Fruit fly (Drosophila melanogaster) whole organism, embryonic: ENCODE data around the gene CG4364.
A peak's percentile ranks its signal among the peaks of the same experiment; 100 is the strongest.

Experiments
- ATbp ChIP-seq: fragments of 200-800 bp; sonication (Bioruptor generic); optimal IDR thresholded peaks from 2 replicates; lab custom pipeline; 2017; ENCODE audit warnings: missing biosample characterization, mild to moderate bottlenecking, missing genetic modification characterization, missing genetic modification reagents
- Bdp1 ChIP-seq: fragments of 200-800 bp; sonication (Bioruptor generic); optimal IDR thresholded peaks from 3 replicates; lab custom pipeline; 2016; ENCODE audit warnings: missing biosample characterization, missing genetic modification characterization
- CG1024 ChIP-seq: fragments of 200-800 bp; sonication (Bioruptor generic); IDR thresholded peaks from 2 replicates; pipeline ENCODE4 v1.3.6; 2022; ENCODE audit warnings: missing biosample characterization, missing genetic modification characterization
- CG11093 ChIP-seq: fragments of 200-800 bp; sonication (Bioruptor generic); IDR thresholded peaks from 3 replicates; pipeline ENCODE4 v1.3.6; 2022; ENCODE audit warnings: missing biosample characterization, missing genetic modification characterization
- CG15011 ChIP-seq: fragments of 200-800 bp; sonication (Bioruptor generic); optimal IDR thresholded peaks from 3 replicates; lab custom pipeline; 2018; ENCODE audit warnings: missing biosample characterization, mild to moderate bottlenecking, missing genetic modification characterization
- CG15269 ChIP-seq: fragments of 200-800 bp; sonication (Bioruptor generic); optimal IDR thresholded peaks from 2 replicates; lab custom pipeline; 2018; ENCODE audit warnings: missing biosample characterization, mild to moderate bottlenecking, missing genetic modification characterization, moderate library complexity
- CG15514 ChIP-seq: fragments of 200-800 bp; sonication (Bioruptor generic); optimal IDR thresholded peaks from 3 replicates; lab custom pipeline; 2017; ENCODE audit warnings: missing biosample characterization, missing genetic modification characterization, mild to moderate bottlenecking, moderate library complexity, missing genetic modification reagents
- CG17612 ChIP-seq: fragments of 200-800 bp; sonication (Bioruptor generic); IDR thresholded peaks from 2 replicates; pipeline ENCODE4 v1.3.6; 2022; ENCODE audit warnings: missing biosample characterization, missing genetic modification characterization
- CG31224 ChIP-seq: fragments of 200-800 bp; sonication (Bioruptor generic); IDR thresholded peaks from 2 replicates; pipeline ENCODE4 v1.3.6; 2022; ENCODE audit warnings: missing biosample characterization, missing genetic modification characterization
- CG34224 ChIP-seq: fragments of 200-800 bp; sonication (Bioruptor generic); IDR thresholded peaks from 3 replicates; pipeline ENCODE4 v1.3.6; 2022; ENCODE audit warnings: missing biosample characterization, missing genetic modification characterization; ENCODE audit not compliant: partially characterized antibody
- CG3726 ChIP-seq: fragments of 200-800 bp; sonication (Bioruptor generic); IDR thresholded peaks from 3 replicates; pipeline ENCODE4, ENCODE4 v1.3.6; 2022; ENCODE audit warnings: missing biosample characterization, missing genetic modification characterization
- CG43689 ChIP-seq: fragments of 200-800 bp; sonication (Bioruptor generic); IDR thresholded peaks from 2 replicates; pipeline ENCODE4 v1.3.6; 2022; ENCODE audit warnings: missing biosample characterization, missing genetic modification characterization
- CG4820 ChIP-seq: fragments of 200-800 bp; sonication (Bioruptor generic); optimal IDR thresholded peaks from 3 replicates; lab custom pipeline; 2016; ENCODE audit warnings: missing biosample characterization, missing genetic modification characterization
- CG5245 ChIP-seq: fragments of 200-800 bp; sonication (Bioruptor generic); optimal IDR thresholded peaks from 3 replicates; lab custom pipeline; 2016; ENCODE audit warnings: missing biosample characterization, missing genetic modification characterization
- CG7745 ChIP-seq: fragments of 200-800 bp; sonication (Bioruptor generic); optimal IDR thresholded peaks from 2 replicates; lab custom pipeline; 2018; ENCODE audit warnings: missing biosample characterization, mild to moderate bottlenecking, missing genetic modification characterization, moderate library complexity
- CG8290 ChIP-seq, 3 experiments: fragments of 200-800 bp; sonication (Bioruptor generic); optimal IDR thresholded peaks; 2 replicates each; lab custom pipeline; 2016 to 2019; ENCODE audit warnings: missing biosample characterization in 3 of 3, missing genetic modification characterization in 3 of 3, mild to moderate bottlenecking in 2 of 3, moderate library complexity in 1 of 3
- CTCF ChIP-seq: fragments of 200-800 bp; sonication (Bioruptor generic); optimal IDR thresholded peaks from 2 replicates; lab custom pipeline; 2017; ENCODE audit warnings: missing biosample characterization, mild to moderate bottlenecking, missing genetic modification characterization, moderate library complexity
- Chrac-16 ChIP-seq: fragments of 200-800 bp; sonication (Bioruptor generic); optimal IDR thresholded peaks from 3 replicates; lab custom pipeline; 2016; ENCODE audit warnings: missing biosample characterization, missing genetic modification characterization
- CkIIα-i1 ChIP-seq: fragments of 200-800 bp; sonication (Bioruptor generic); IDR thresholded peaks from 2 replicates; pipeline ENCODE4 v1.3.6; 2022; ENCODE audit warnings: missing biosample characterization, missing genetic modification characterization
- CoRest ChIP-seq: fragments of 200-800 bp; sonication (Bioruptor generic); optimal IDR thresholded peaks from 3 replicates; lab custom pipeline; 2018; ENCODE audit warnings: missing biosample characterization, mild to moderate bottlenecking, missing genetic modification characterization, moderate library complexity
- Doc2 ChIP-seq: fragments of 200-800 bp; sonication (Bioruptor generic); IDR thresholded peaks from 2 replicates; pipeline ENCODE4 v1.3.6; 2022; ENCODE audit warnings: missing biosample characterization, missing genetic modification characterization
- Drgx ChIP-seq: fragments of 200-800 bp; sonication (Bioruptor generic); IDR thresholded peaks from 2 replicates; pipeline ENCODE4 v1.3.6; 2022; ENCODE audit warnings: missing biosample characterization, missing genetic modification characterization
- Eip74EF ChIP-seq, 2 experiments: fragments of 200-800 bp in 1 of 2; fragments of >200 bp in 1 of 2; sonication (Bioruptor generic) in 1 of 2; optimal IDR thresholded peaks; 2 replicates each; lab custom pipeline; 2017 to 2019; ENCODE audit warnings: missing biosample characterization in 2 of 2, missing genetic modification characterization in 2 of 2, mild to moderate bottlenecking in 1 of 2, moderate library complexity in 1 of 2
- Ets65A ChIP-seq: fragments of 200-800 bp; sonication (Bioruptor generic); peaks from one replicate; lab custom pipeline; 2016; ENCODE audit warnings: missing biosample characterization, missing genetic modification characterization
- Fer2 ChIP-seq: fragments of 200-800 bp; sonication (Bioruptor generic); optimal IDR thresholded peaks from 2 replicates; lab custom pipeline; 2018; ENCODE audit warnings: missing biosample characterization, mild to moderate bottlenecking, missing genetic modification characterization, moderate library complexity
- Hsf ChIP-seq: fragments of 200-800 bp; sonication (Bioruptor generic); optimal IDR thresholded peaks from 3 replicates; lab custom pipeline; 2016; ENCODE audit warnings: missing biosample characterization, missing genetic modification characterization
- Jarid2 ChIP-seq: fragments of 200-800 bp; sonication (Bioruptor generic); optimal IDR thresholded peaks from 3 replicates; lab custom pipeline; 2017; ENCODE audit warnings: mild to moderate bottlenecking, missing biosample characterization, missing genetic modification reagents, missing genetic modification characterization
- Mrtf ChIP-seq: fragments of 200-800 bp; sonication (Bioruptor generic); IDR thresholded peaks from 3 replicates; pipeline ENCODE4 v1.3.6; 2022; ENCODE audit warnings: missing biosample characterization, missing genetic modification characterization
- NFAT ChIP-seq: fragments of 200-800 bp; sonication (Bioruptor generic); IDR thresholded peaks from 2 replicates; pipeline ENCODE4 v1.3.6; 2022; ENCODE audit warnings: missing biosample characterization, missing genetic modification characterization
- PHDP ChIP-seq: fragments of 200-800 bp; sonication (Bioruptor generic); optimal IDR thresholded peaks from 3 replicates; lab custom pipeline; 2018; ENCODE audit warnings: missing biosample characterization, mild to moderate bottlenecking, missing genetic modification characterization, moderate library complexity
- Rx ChIP-seq: fragments of 200-800 bp; sonication (Bioruptor generic); IDR thresholded peaks from 2 replicates; pipeline ENCODE4 v1.3.6; 2022; ENCODE audit warnings: missing biosample characterization, missing genetic modification characterization
- Scr ChIP-seq: fragments of 200-800 bp; sonication (Bioruptor generic); IDR thresholded peaks from 2 replicates; pipeline ENCODE4 v1.3.6; 2022; ENCODE audit warnings: missing biosample characterization, missing genetic modification characterization; ENCODE audit not compliant: partially characterized antibody
- Side ChIP-seq: fragments of 200-800 bp; sonication (Bioruptor generic); optimal IDR thresholded peaks from 2 replicates; lab custom pipeline; 2016; ENCODE audit warnings: missing biosample characterization, missing genetic modification characterization
- Sry-β ChIP-seq: fragments of 200-800 bp; sonication (Bioruptor generic); optimal IDR thresholded peaks from 2 replicates; lab custom pipeline; 2018; ENCODE audit warnings: missing biosample characterization, mild to moderate bottlenecking, missing genetic modification characterization, moderate library complexity
- ap ChIP-seq: fragments of 200-800 bp; sonication (Bioruptor generic); IDR thresholded peaks from 2 replicates; pipeline ENCODE4 v1.3.6; 2022; ENCODE audit warnings: missing biosample characterization, missing genetic modification characterization
- bab2 ChIP-seq: fragments of 200-800 bp; sonication (Bioruptor generic); optimal IDR thresholded peaks from 2 replicates; lab custom pipeline; 2016; ENCODE audit warnings: missing biosample characterization, missing genetic modification characterization
- bbx ChIP-seq: fragments of 200-800 bp; sonication (Bioruptor generic); IDR thresholded peaks from 2 replicates; pipeline ENCODE4 v1.3.6; 2022; ENCODE audit warnings: missing biosample characterization, missing genetic modification characterization; ENCODE audit not compliant: partially characterized antibody
- bigmax ChIP-seq: fragments of 200-800 bp; sonication (Bioruptor generic); optimal IDR thresholded peaks from 2 replicates; lab custom pipeline; 2018; ENCODE audit warnings: missing biosample characterization, mild to moderate bottlenecking, missing genetic modification characterization
- dmrt11E ChIP-seq: fragments of 200-800 bp; sonication (Bioruptor generic); optimal IDR thresholded peaks from 3 replicates; lab custom pipeline; 2018; ENCODE audit warnings: missing biosample characterization, mild to moderate bottlenecking, missing genetic modification characterization, moderate library complexity
- fd96Cb ChIP-seq: fragments of 200-800 bp; sonication (Bioruptor generic); optimal IDR thresholded peaks from 2 replicates; lab custom pipeline; 2018; ENCODE audit warnings: missing biosample characterization, mild to moderate bottlenecking, missing genetic modification characterization, moderate library complexity
- ham ChIP-seq: fragments of 200-800 bp; sonication (Bioruptor generic); IDR thresholded peaks from 2 replicates; pipeline ENCODE4 v1.3.6; 2022; ENCODE audit warnings: missing biosample characterization, missing genetic modification characterization
- kni ChIP-seq: fragments of 200-800 bp; sonication (Bioruptor generic); optimal IDR thresholded peaks from 3 replicates; lab custom pipeline; 2017; ENCODE audit warnings: mild to moderate bottlenecking, missing biosample characterization, missing genetic modification reagents, missing genetic modification characterization
- odd ChIP-seq: fragments of 200-800 bp; sonication (Bioruptor generic); optimal IDR thresholded peaks from 2 replicates; lab custom pipeline; 2017; ENCODE audit warnings: missing biosample characterization, mild to moderate bottlenecking, missing genetic modification characterization
- ro ChIP-seq: fragments of 200-800 bp; sonication (Bioruptor generic); IDR thresholded peaks from 2 replicates; pipeline ENCODE4 v1.3.6; 2022; ENCODE audit warnings: missing biosample characterization, missing genetic modification characterization
- salm ChIP-seq: fragments of 200-800 bp; sonication (Bioruptor generic); optimal IDR thresholded peaks from 2 replicates; lab custom pipeline; 2018; ENCODE audit warnings: missing biosample characterization, mild to moderate bottlenecking, missing genetic modification characterization
- scrt ChIP-seq: fragments of 200-800 bp; sonication (Bioruptor generic); optimal IDR thresholded peaks from 2 replicates; lab custom pipeline; 2018; ENCODE audit warnings: missing biosample characterization, mild to moderate bottlenecking, missing genetic modification characterization, moderate library complexity
- tgo ChIP-seq: fragments of 200-800 bp; sonication (Bioruptor generic); IDR thresholded peaks from 3 replicates; pipeline ENCODE4 v1.3.6; 2022; ENCODE audit warnings: missing biosample characterization, missing genetic modification characterization
- trem ChIP-seq: fragments of 200-800 bp; optimal IDR thresholded peaks from 3 replicates; lab custom pipeline; 2019; ENCODE audit warnings: missing biosample characterization, mild to moderate bottlenecking, missing genetic modification characterization, moderate library complexity
- twi ChIP-seq: fragments of 200-800 bp; optimal IDR thresholded peaks from 2 replicates; lab custom pipeline; 2019; ENCODE audit warnings: missing biosample characterization, mild to moderate bottlenecking, missing genetic modification characterization, moderate library complexity
- unc-4 ChIP-seq: fragments of 200-800 bp; sonication (Bioruptor generic); IDR thresholded peaks from 2 replicates; pipeline ENCODE4 v1.3.6; 2022; ENCODE audit warnings: missing biosample characterization, missing genetic modification characterization; ENCODE audit not compliant: partially characterized antibody
- usp ChIP-seq: fragments of >200 bp; optimal IDR thresholded peaks from 2 replicates; lab custom pipeline; 2017; ENCODE audit warnings: missing biosample characterization, missing genetic modification characterization

CG4364 gene

dm6 chr2L:9711107-9711585, at the start of gene CG4364 (continued):
- TF ChIP-seq Drgx (GFP tag; lab: Robert Waterston, UW) = no peak
- TF ChIP-seq Bdp1 = no peak
- TF ChIP-seq CG4820 = no peak
- TF ChIP-seq CG7745 (tag; lab: Kevin White, UChicago) = no peak
- TF ChIP-seq dmrt11E = no peak
- TF ChIP-seq bbx (GFP tag; lab: Robert Waterston, UW) = peak; percentile 80
- TF ChIP-seq Doc2 (GFP tag; lab: Robert Waterston, UW) = no peak
- TF ChIP-seq CG3726 (GFP tag; lab: Robert Waterston, UW) = no peak
- no peak for TF ChIP-seq bab2 (GFP tag; lab: Kevin White, UChicago)
- TF ChIP-seq CG31224 (GFP tag; lab: Robert Waterston, UW) = no peak
- no peak for TF ChIP-seq Fer2 (tag; lab: Kevin White, UChicago)
- TF ChIP-seq salm (tag; lab: Kevin White, UChicago) = no peak
- no peak for TF ChIP-seq CG1024
- TF ChIP-seq twi (tag; lab: Kevin White, UChicago) = no peak
- no peak for TF ChIP-seq Hsf (GFP tag; lab: Kevin White, UChicago)
- TF ChIP-seq CG8290 (GFP tag; optimal IDR thresholded peaks at IDR 0.05; lab: Kevin White, UChicago) = peak; percentile 86
- peak; percentile 65 to 71 for TF ChIP-seq CG8290 (tag; optimal IDR thresholded peaks at IDR 0.05; lab: Kevin White, UChicago)
- TF ChIP-seq Mrtf (GFP tag; lab: Robert Waterston, UW) = no peak
- no peak for TF ChIP-seq Chrac-16 (GFP tag; lab: Kevin White, UChicago)
- no peak for TF ChIP-seq CG11093
- TF ChIP-seq CG43689 (GFP tag; lab: Robert Waterston, UW) = no peak
- TF ChIP-seq CG17612 (GFP tag; lab: Robert Waterston, UW) = no peak
- TF ChIP-seq tgo = no peak
- TF ChIP-seq ap (GFP tag; lab: Robert Waterston, UW) = no peak
- no peak for TF ChIP-seq Side (GFP tag; lab: Kevin White, UChicago)
- no peak for TF ChIP-seq ATbp (GFP tag; lab: Kevin White, UChicago)
- TF ChIP-seq usp = no peak
- no peak for TF ChIP-seq Eip74EF (GFP tag; optimal IDR thresholded peaks at IDR 0.05; lab: Kevin White, UChicago)
- TF ChIP-seq CG15269 (tag; lab: Kevin White, UChicago) = no peak
- TF ChIP-seq Rx (GFP tag; lab: Robert Waterston, UW) = no peak
- no peak for TF ChIP-seq CG5245 (GFP tag; lab: Kevin White, UChicago)
- no peak for TF ChIP-seq ro (GFP tag; lab: Robert Waterston, UW)
- TF ChIP-seq CG15011 = no peak
- no peak for TF ChIP-seq PHDP
- no peak for TF ChIP-seq NFAT
- peak; percentile 84 for TF ChIP-seq unc-4 (GFP tag; lab: Robert Waterston, UW)
- TF ChIP-seq CG34224 (GFP tag; lab: Robert Waterston, UW) = peak; percentile 13; the same call in 1 of the 3 replicates
- no peak for TF ChIP-seq ham (GFP tag; lab: Robert Waterston, UW)
- no peak for TF ChIP-seq Sry-β (GFP tag; lab: Kevin White, UChicago)
- peak; percentile 12 for TF ChIP-seq CTCF (GFP tag; lab: Kevin White, UChicago)
- no peak for TF ChIP-seq CkIIα-i1 (GFP tag; lab: Robert Waterston, UW)
- no peak for TF ChIP-seq Jarid2 (GFP tag; lab: Kevin White, UChicago)
- TF ChIP-seq bigmax (GFP tag; lab: Kevin White, UChicago) = peak; percentile 88
- peak; percentile 78 for TF ChIP-seq CG15514 (GFP tag; lab: Kevin White, UChicago)
- TF ChIP-seq trem (tag; lab: Kevin White, UChicago) = peak; percentile 52
- no peak for TF ChIP-seq odd
- TF ChIP-seq fd96Cb (tag; lab: Kevin White, UChicago) = no peak
- TF ChIP-seq Ets65A (GFP tag; lab: Kevin White, UChicago) = no peak
- TF ChIP-seq Scr (GFP tag; lab: Robert Waterston, UW) = peak; percentile 77
- TF ChIP-seq kni (GFP tag; lab: Kevin White, UChicago) = no peak
- no peak for TF ChIP-seq scrt (GFP tag; lab: Kevin White, UChicago)
- no peak for TF ChIP-seq CoRest (tag; lab: Kevin White, UChicago)
